Worm (Caenorhabditis elegans): ENCODE measurements around the gene npr-41.

Gene npr-41

ce11 chrII:11510373-11510772, at the start of gene npr-41:
npr-41 (plus strand) TSS chrII:11510673.
- TF ChIP-seq T22C8.4 (GFP tag; IDR thresholded peaks at IDR 0.05) (no peak), med-1 (GFP tag; optimal IDR thresholded peaks at IDR 0.05; ENCODE audit: insufficient read depth) (no peak), ztf-29 (GFP tag; IDR thresholded peaks at IDR 0.05) (no peak)

ce11 chrII:11463899-11464298, 46.6 kb upstream of the npr-41 start:
- TF ChIP-seq klf-2 (GFP tag; conservative IDR thresholded peaks at IDR 0.05) (no peak), med-1 (GFP tag; optimal IDR thresholded peaks at IDR 0.05; ENCODE audit: insufficient read depth) (no peak), tab-1 (GFP tag; IDR thresholded peaks at IDR 0.05) (no peak), flt-1 (GFP tag; IDR thresholded peaks at IDR 0.05) (no peak), T22C8.4 (GFP tag; IDR thresholded peaks at IDR 0.05) (no peak), cog-1 (tag; optimal IDR thresholded peaks at IDR 0.05) (no peak), ztf-23 (GFP tag; IDR thresholded peaks at IDR 0.05) (no peak), ref-1 (GFP tag; conservative IDR thresholded peaks at IDR 0.05) (no peak)

ce11 chrII:11464427-11464944, 46.0 kb upstream of the npr-41 start, which contains the start of the genes aars-1 and rga-1:
aars-1 (minus strand) TSS chrII:11464497.
rga-1 (plus strand) TSS chrII:11464894.
- TF ChIP-seq cog-1 (tag; optimal IDR thresholded peaks at IDR 0.05), result no peak
- 0 out of 2 replicates have a peak, but pooled peaks have one; percentile 11 for TF ChIP-seq ztf-29 (GFP tag; IDR thresholded peaks at IDR 0.05)

- TF ChIP-seq cog-1 (tag; optimal IDR thresholded peaks at IDR 0.05) (no peak), ref-1 (GFP tag; conservative IDR thresholded peaks at IDR 0.05) (no peak), flt-1 (GFP tag; IDR thresholded peaks at IDR 0.05) (no peak), klf-2 (GFP tag; conservative IDR thresholded peaks at IDR 0.05) (no peak), ztf-29 (GFP tag; IDR thresholded peaks at IDR 0.05) (no peak), T22C8.4 (GFP tag; IDR thresholded peaks at IDR 0.05) (no peak), ztf-23 (GFP tag; IDR thresholded peaks at IDR 0.05) (no peak), med-1 (GFP tag; optimal IDR thresholded peaks at IDR 0.05; ENCODE audit: insufficient read depth) (no peak), tab-1 (GFP tag; IDR thresholded peaks at IDR 0.05) (no peak)
These were observed 42.9 kb upstream of the npr-41 start, which contains the start of gene klp-17 for ce11 chrII:11467541-11467940. klp-17 (minus strand) TSS chrII:11467641.

- TF ChIP-seq med-1 (GFP tag; optimal IDR thresholded peaks at IDR 0.05; ENCODE audit: insufficient read depth) (no peak), ztf-23 (GFP tag; IDR thresholded peaks at IDR 0.05) (no peak), tab-1 (GFP tag; IDR thresholded peaks at IDR 0.05) (no peak), ref-1 (GFP tag; conservative IDR thresholded peaks at IDR 0.05) (no peak), flt-1 (GFP tag; IDR thresholded peaks at IDR 0.05) (no peak), cog-1 (tag; optimal IDR thresholded peaks at IDR 0.05) (no peak), ztf-29 (GFP tag; IDR thresholded peaks at IDR 0.05) (no peak), T22C8.4 (GFP tag; IDR thresholded peaks at IDR 0.05) (no peak), klf-2 (GFP tag; conservative IDR thresholded peaks at IDR 0.05) (no peak)
These were observed 40.8 kb upstream of the npr-41 start, which contains the start of gene cisd-1 for ce11 chrII:11469574-11470108. cisd-1 (minus strand) TSS chrII:11469624.

- TF ChIP-seq ref-1 (GFP tag; conservative IDR thresholded peaks at IDR 0.05) (no peak), cog-1 (tag; optimal IDR thresholded peaks at IDR 0.05) (no peak), flt-1 (GFP tag; IDR thresholded peaks at IDR 0.05) (no peak), ztf-29 (GFP tag; IDR thresholded peaks at IDR 0.05) (no peak), med-1 (GFP tag; optimal IDR thresholded peaks at IDR 0.05; ENCODE audit: insufficient read depth) (no peak), klf-2 (GFP tag; conservative IDR thresholded peaks at IDR 0.05) (no peak), tab-1 (GFP tag; IDR thresholded peaks at IDR 0.05) (no peak), T22C8.4 (GFP tag; IDR thresholded peaks at IDR 0.05) (no peak), ztf-23 (GFP tag; IDR thresholded peaks at IDR 0.05) (no peak)
These were observed 38.6 kb upstream of the npr-41 start, which contains the start of gene mfn-1 for ce11 chrII:11471916-11472315. mfn-1 (minus strand) TSS chrII:11472016.

- TF ChIP-seq ztf-29 (GFP tag; IDR thresholded peaks at IDR 0.05), result no peak
These were observed 37.9 kb upstream of the npr-41 start for ce11 chrII:11472542-11472941.

ce11 chrII:11473525-11474181, 36.8 kb upstream of the npr-41 start, which contains the start of the genes metl-1 and W02B12.11:
metl-1 (minus strand) TSS chrII:11473575.
W02B12.11 (plus strand) TSS chrII:11473861.
- TF ChIP-seq klf-2 (GFP tag; conservative IDR thresholded peaks at IDR 0.05) (no peak), tab-1 (GFP tag; IDR thresholded peaks at IDR 0.05) (0 out of 2 replicates have a peak, but pooled peaks have one; percentile 62), cog-1 (tag; optimal IDR thresholded peaks at IDR 0.05) (peak; percentile 50), ztf-29 (GFP tag; IDR thresholded peaks at IDR 0.05) (no peak), ref-1 (GFP tag; conservative IDR thresholded peaks at IDR 0.05) (no peak), med-1 (GFP tag; optimal IDR thresholded peaks at IDR 0.05; ENCODE audit: insufficient read depth) (peak; percentile 49), ztf-23 (GFP tag; IDR thresholded peaks at IDR 0.05) (peak; percentile 63; the same call in 1 of the 2 replicates), flt-1 (GFP tag; IDR thresholded peaks at IDR 0.05) (peak; percentile 63; the same call in 1 of the 2 replicates), T22C8.4 (GFP tag; IDR thresholded peaks at IDR 0.05) (no peak)

- TF ChIP-seq tab-1 (GFP tag; IDR thresholded peaks at IDR 0.05) (no peak), T22C8.4 (GFP tag; IDR thresholded peaks at IDR 0.05) (no peak), flt-1 (GFP tag; IDR thresholded peaks at IDR 0.05) (no peak), klf-2 (GFP tag; conservative IDR thresholded peaks at IDR 0.05) (no peak), ref-1 (GFP tag; conservative IDR thresholded peaks at IDR 0.05) (no peak), ztf-23 (GFP tag; IDR thresholded peaks at IDR 0.05) (no peak), med-1 (GFP tag; optimal IDR thresholded peaks at IDR 0.05; ENCODE audit: insufficient read depth) (no peak), ztf-29 (GFP tag; IDR thresholded peaks at IDR 0.05) (no peak), cog-1 (tag; optimal IDR thresholded peaks at IDR 0.05) (no peak)
These were observed 34.1 kb upstream of the npr-41 start, which contains the start of gene W02B12.16 for ce11 chrII:11476410-11476809. W02B12.16 (minus strand) TSS chrII:11476510.
